Worm (Caenorhabditis elegans) whole organism, L4 larva: ENCODE results near the gene bath-19.
"Not testable (repeated sequence)": the region's sequence is repeated elsewhere in the genome, so short reads cannot be mapped to it uniquely, and the experiment has no call there.

ENCODE experiments used
- F37D6.2 ChIP-seq: sonication (generic microtip); optimal IDR thresholded peaks from 2 replicates; lab custom pipeline; 2016; ENCODE audit warnings: mild to moderate bottlenecking, missing genetic modification characterization, missing compliant biosample characterization
- F44E2.7 ChIP-seq: fragments of 200-800 bp; sonication (Bioruptor generic); IDR thresholded peaks from 2 replicates; pipeline ENCODE4 v2.1.2; 2022; ENCODE audit warnings: missing genetic modification characterization, missing compliant biosample characterization
- R02D3.7 ChIP-seq: fragments of 150-350 bp; sonication (generic microtip); optimal IDR thresholded peaks from 3 replicates; lab custom pipeline; 2014; ENCODE audit warnings: missing biosample characterization, missing genetic modification characterization
- Y48G9A.11 ChIP-seq: fragments of 200-800 bp; sonication (Bioruptor generic); IDR thresholded peaks from 2 replicates; pipeline ENCODE4 v1.3.6; 2022; ENCODE audit warnings: missing genetic modification reagents, missing genetic modification characterization, missing compliant biosample characterization
- Y5F2A.4 ChIP-seq: fragments of 200-800 bp; sonication (Bioruptor generic); optimal IDR thresholded peaks from 2 replicates; lab custom pipeline; 2018; ENCODE audit warnings: mild to moderate bottlenecking, missing genetic modification characterization, missing compliant biosample characterization
- aha-1 ChIP-seq: fragments of 150-350 bp; peaks from one replicate; lab custom pipeline; 2014; ENCODE audit warnings: missing biosample characterization, missing genetic modification characterization
- ceh-28 ChIP-seq: fragments of 150-350 bp; optimal IDR thresholded peaks from 2 replicates; lab custom pipeline; 2014; ENCODE audit warnings: missing biosample characterization, missing genetic modification reagents, missing genetic modification characterization
- ceh-32 ChIP-seq: sonication (generic microtip); optimal IDR thresholded peaks from 2 replicates; lab custom pipeline; 2016; ENCODE audit warnings: mild to moderate bottlenecking, missing genetic modification characterization, missing compliant biosample characterization; ENCODE audit not compliant: poor library complexity
- daf-12 ChIP-seq: fragments of 150-350 bp; optimal IDR thresholded peaks from 2 replicates; lab custom pipeline; 2014; ENCODE audit warnings: missing biosample characterization, missing genetic modification reagents, missing genetic modification characterization
- daf-19 ChIP-seq: fragments of 200-800 bp; sonication (Bioruptor generic); conservative IDR thresholded peaks from 2 replicates; pipeline ENCODE4 v1.3.6; 2022; ENCODE audit warnings: missing genetic modification characterization, missing compliant biosample characterization
- dmd-9 ChIP-seq: fragments of 200-800 bp; sonication (Bioruptor generic); IDR thresholded peaks from 2 replicates; pipeline ENCODE4 v1.3.6; 2022; ENCODE audit warnings: missing genetic modification reagents, missing genetic modification characterization, missing compliant biosample characterization
- dve-1 ChIP-seq: sonication (generic microtip); optimal IDR thresholded peaks from 2 replicates; lab custom pipeline; 2017; ENCODE audit warnings: antibody characterized with exemption, mild to moderate bottlenecking, missing genetic modification characterization, missing compliant biosample characterization; ENCODE audit not compliant: insufficient read depth
- fkh-10 ChIP-seq: fragments of 150-350 bp; optimal IDR thresholded peaks from 2 replicates; lab custom pipeline; 2014; ENCODE audit warnings: missing biosample characterization, missing genetic modification reagents, missing genetic modification characterization
- fos-1 ChIP-seq: fragments of 150-350 bp; optimal IDR thresholded peaks from 2 replicates; lab custom pipeline; 2014; ENCODE audit warnings: missing biosample characterization, missing genetic modification characterization
- lin-29 ChIP-seq: fragments of 200-800 bp; sonication (Bioruptor generic); IDR thresholded peaks from 2 replicates; pipeline ENCODE4 v1.3.6; 2022; ENCODE audit warnings: missing genetic modification reagents, missing genetic modification characterization, missing compliant biosample characterization
- lin-39 ChIP-seq: fragments of 150-350 bp; optimal IDR thresholded peaks from 2 replicates; lab custom pipeline; 2014; ENCODE audit warnings: missing biosample characterization, missing genetic modification reagents, missing genetic modification characterization
- madf-5 ChIP-seq, 2 experiments: fragments of 200-800 bp; sonication (Bioruptor generic); IDR thresholded peaks; 2 replicates each; pipeline ENCODE4 v1.3.6; 2022; ENCODE audit warnings: missing compliant biosample characterization in 2 of 2, missing genetic modification characterization in 2 of 2
- mdl-1 ChIP-seq, 2 experiments: fragments of 150-350 bp in 1 of 2; sonication (generic microtip) in 1 of 2; optimal IDR thresholded peaks; 2 replicates each; lab custom pipeline; 2014 to 2017; ENCODE audit warnings: missing biosample characterization in 2 of 2, missing genetic modification characterization in 2 of 2
- mdt-29 ChIP-seq: fragments of 200-800 bp; sonication (Bioruptor generic); IDR thresholded peaks from 2 replicates; pipeline ENCODE4 v1.3.6; 2022; ENCODE audit warnings: missing genetic modification reagents, missing genetic modification characterization, missing compliant biosample characterization
- mep-1 ChIP-seq: fragments of 150-350 bp; sonication (generic microtip); optimal IDR thresholded peaks from 3 replicates; lab custom pipeline; 2014; ENCODE audit warnings: missing biosample characterization, missing genetic modification characterization
- mxl-2 ChIP-seq: fragments of 200-800 bp; sonication (Bioruptor generic); conservative IDR thresholded peaks from 2 replicates; pipeline ENCODE4 v1.3.6; 2022; ENCODE audit warnings: missing genetic modification reagents, missing genetic modification characterization, missing compliant biosample characterization
- nhr-102 ChIP-seq: sonication (generic microtip); optimal IDR thresholded peaks from 2 replicates; lab custom pipeline; 2016; ENCODE audit warnings: mild to moderate bottlenecking, missing genetic modification characterization, moderate library complexity, missing compliant biosample characterization
- nhr-28 ChIP-seq: fragments of 150-350 bp; optimal IDR thresholded peaks from 2 replicates; lab custom pipeline; 2014; ENCODE audit warnings: missing biosample characterization, missing genetic modification characterization
- nhr-77 ChIP-seq: fragments of 150-350 bp; optimal IDR thresholded peaks from 2 replicates; lab custom pipeline; 2014; ENCODE audit warnings: missing biosample characterization, missing genetic modification characterization
- php-3 ChIP-seq: fragments of 200-800 bp; sonication (Bioruptor generic); IDR thresholded peaks from 2 replicates; pipeline ENCODE4 v1.3.6; 2022; ENCODE audit warnings: missing genetic modification reagents, missing genetic modification characterization, missing compliant biosample characterization
- tag-97 ChIP-seq: fragments of 200-800 bp; sonication (Bioruptor generic); IDR thresholded peaks from 2 replicates; pipeline ENCODE4 v1.3.6; 2022; ENCODE audit warnings: missing genetic modification characterization, missing compliant biosample characterization
- tra-1 ChIP-seq: fragments of 200-800 bp; sonication (Bioruptor generic); IDR thresholded peaks from 2 replicates; pipeline ENCODE4 v1.3.6; 2022; ENCODE audit warnings: missing genetic modification reagents, missing genetic modification characterization, missing compliant biosample characterization
- unc-62 ChIP-seq, 3 experiments: fragments of 150-350 bp in 1 of 3; sonication (generic microtip); optimal IDR thresholded peaks in 2 of 3; peaks in 1 of 3; 1 replicate in 1 of 3; 2 replicates in 2 of 3; lab custom pipeline; 2014 to 2017; ENCODE audit warnings: missing biosample characterization in 3 of 3, missing genetic modification characterization in 3 of 3, missing genetic modification reagents in 3 of 3, missing genotype in 1 of 3
- zip-11 ChIP-seq: fragments of 200-800 bp; sonication (Bioruptor generic); IDR thresholded peaks from 2 replicates; pipeline ENCODE4 v1.3.6; 2022; ENCODE audit warnings: missing genetic modification characterization, missing compliant biosample characterization
- ztf-11 ChIP-seq: fragments of 150-350 bp; optimal IDR thresholded peaks from 2 replicates; lab custom pipeline; 2014; ENCODE audit warnings: missing biosample characterization, missing genetic modification characterization

The bath-19 gene

ce11 chrII:2028712-2029111 is 10.5 kb downstream of the bath-19 start, which contains the start of gene bath-1:
Gene bath-1 (minus strand): TSS chrII:2028812.
- TF ChIP-seq daf-19 (GFP tag; lab: Robert Waterston, UW) (no peak), ceh-28 (tag; lab: Kevin White, UChicago) (no peak), F44E2.7 (GFP tag; lab: Robert Waterston, UW) (no peak), R02D3.7 (tag; lab: Kevin White, UChicago) (no peak), lin-29 (GFP tag; lab: Robert Waterston, UW) (no peak), fkh-10 (GFP tag; lab: Kevin White, UChicago) (no peak), nhr-77 (no peak), ztf-11 (tag; lab: Kevin White, UChicago) (no peak), mdt-29 (GFP tag; lab: Robert Waterston, UW) (no peak), fos-1 (tag; lab: Kevin White, UChicago) (no peak), daf-12 (tag; lab: Kevin White, UChicago) (no peak), mxl-2 (GFP tag; lab: Robert Waterston, UW) (no peak), mdl-1 (tag; optimal IDR thresholded peaks at IDR 0.05; lab: Kevin White, UChicago) (no peak), tra-1 (GFP tag; lab: Robert Waterston, UW) (no peak), zip-11 (GFP tag; lab: Robert Waterston, UW) (no peak), mep-1 (tag; lab: Kevin White, UChicago) (no peak), F37D6.2 (no peak), dve-1 (tag; lab: Kevin White, UChicago) (no peak), dmd-9 (GFP tag; lab: Robert Waterston, UW) (no peak)

DNA sequence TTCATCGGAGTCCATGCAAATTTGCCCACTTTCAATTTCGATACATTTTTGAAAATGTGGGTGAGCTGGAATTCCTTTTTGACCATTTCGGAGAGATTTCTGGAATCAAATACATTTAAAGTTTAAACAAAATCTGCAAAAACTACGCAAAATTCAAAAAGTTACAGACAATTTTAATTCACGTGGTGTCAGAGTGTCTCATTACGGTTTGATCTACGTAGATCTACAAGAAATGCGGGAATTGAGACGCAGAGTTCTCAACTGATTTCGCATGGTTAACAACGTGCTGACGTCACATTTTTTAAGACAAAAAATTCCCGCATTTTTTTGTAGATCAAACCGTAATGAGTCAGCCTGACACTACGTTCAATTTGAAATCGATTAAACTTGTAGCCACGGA is 12.7 kb downstream of the bath-19 start, which contains the start of gene bath-21:
bath-21 (minus strand) TSS at position 101 of the 400 bp plus-strand sequence.
- no peak for TF ChIP-seq nhr-102 (tag; lab: Kevin White, UChicago)
- peak in 1 of 2 experiments; percentile 84 for TF ChIP-seq unc-62 (GFP tag; optimal IDR thresholded peaks at IDR 0.05 in 1 of 2; lab: Kevin White, UChicago)
- TF ChIP-seq unc-62 (tag; optimal IDR thresholded peaks at IDR 0.05; lab: Kevin White, UChicago) = no peak

DNA sequence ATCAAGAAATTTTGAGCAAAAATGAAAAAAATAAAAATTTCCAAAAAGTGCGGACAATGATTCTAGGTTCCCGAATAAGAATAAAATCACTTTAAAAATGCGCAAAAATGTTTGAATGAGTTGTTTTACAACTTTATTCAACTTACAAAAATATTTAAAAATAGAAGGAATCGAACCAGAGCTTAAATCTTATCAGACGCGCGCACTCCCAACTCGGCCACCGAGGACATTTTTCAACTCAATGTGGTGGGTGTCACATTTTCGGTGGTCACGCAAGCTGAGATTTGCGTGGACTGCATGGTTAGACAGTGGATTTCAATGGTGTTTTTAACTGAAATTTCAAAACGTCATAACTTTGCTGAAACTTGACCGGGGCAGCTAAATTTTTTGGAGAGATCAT is 14.5 kb downstream of the bath-19 start:
- 0 out of 4 replicates have a peak, but pooled peaks of 1 of the 2 experiments have one; percentile 15 for TF ChIP-seq madf-5 (GFP tag; IDR thresholded peaks at IDR 0.05; lab: Robert Waterston, UW)

DNA sequence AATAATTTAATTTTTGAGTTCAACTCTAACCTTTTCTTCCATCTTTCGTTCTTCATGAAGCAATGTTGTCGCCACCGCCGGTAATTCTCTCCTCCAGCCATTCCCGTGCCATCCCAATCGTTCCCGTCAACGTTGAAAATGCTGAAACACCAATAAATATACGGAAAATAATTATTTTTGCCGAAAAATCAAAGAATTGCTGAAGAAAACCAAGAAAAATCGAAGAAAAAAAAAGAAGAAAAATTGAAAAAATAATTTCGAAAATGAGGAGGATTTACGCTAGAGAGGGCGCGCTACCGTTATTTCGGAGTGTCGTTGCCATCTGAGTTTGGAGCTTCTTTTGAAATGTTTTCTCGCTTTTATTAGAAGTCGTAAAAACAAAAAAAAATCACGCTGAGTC is 15.7 kb downstream of the bath-19 start, which contains the start of gene cya-2:
cya-2 (minus strand) TSS at position 101 of the 400 bp plus-strand sequence.
- TF ChIP-seq lin-39 (tag; lab: Kevin White, UChicago); Y5F2A.4 (GFP tag; lab: Kevin White, UChicago); nhr-28 (tag; lab: Kevin White, UChicago): not testable (repeated sequence)

ce11 chrII:2013856-2014255 is 25.3 kb downstream of the bath-19 start:
- no peak for TF ChIP-seq Y48G9A.11 (GFP tag; lab: Robert Waterston, UW)
- peak; percentile 72 for TF ChIP-seq ceh-28 (tag; lab: Kevin White, UChicago)

- TF ChIP-seq aha-1 (peak; percentile 32), mxl-2 (GFP tag; lab: Robert Waterston, UW) (no peak), mep-1 (tag; lab: Kevin White, UChicago) (no peak)
Observed at ce11 chrII:2012698-2013097, 26.5 kb downstream of the bath-19 start, which contains the start of gene F59H6.15. Gene F59H6.15 (plus strand): TSS chrII:2012998.

DNA sequence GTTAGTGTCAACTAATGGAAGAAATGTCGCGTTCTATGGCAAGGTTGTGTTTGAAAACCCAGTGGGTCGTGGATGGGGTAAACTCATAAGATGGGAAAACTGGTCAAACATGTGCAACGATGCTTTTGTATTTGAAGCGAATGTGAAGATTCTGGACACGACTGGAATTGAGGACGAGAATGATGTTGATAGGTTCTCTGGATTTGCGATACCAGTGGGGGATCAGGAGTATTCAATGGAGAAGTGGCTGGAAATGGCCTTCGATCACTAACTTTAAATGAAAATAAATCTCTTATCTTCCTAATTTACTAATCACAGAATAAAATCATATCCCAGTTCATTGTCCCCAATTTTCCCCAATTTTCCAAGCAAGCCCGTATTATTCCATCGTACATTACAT is 28.0 kb downstream of the bath-19 start:
- TF ChIP-seq unc-62 (GFP tag; optimal IDR thresholded peaks at IDR 0.05 in 1 of 2; lab: Kevin White, UChicago) (peak in 1 of 2 experiments; percentile 93), unc-62 (tag; optimal IDR thresholded peaks at IDR 0.05; lab: Kevin White, UChicago) (no peak), ceh-32 (tag; lab: Kevin White, UChicago) (no peak), php-3 (GFP tag; lab: Robert Waterston, UW) (no peak), tag-97 (GFP tag; lab: Robert Waterston, UW) (no peak)
- TF ChIP-seq, all 104 proteins: peak for 1
